Worm (Caenorhabditis elegans) whole organism, L3 larva: ENCODE measurements around the gene vamp-7.

Source experiments
- ama-1 ChIP-seq: fragments of 150-350 bp; optimal IDR thresholded peaks from 2 replicates; lab custom pipeline; 2018
- elt-1 ChIP-seq: fragments of 150-350 bp; optimal IDR thresholded peaks from 2 replicates; lab custom pipeline; 2014; ENCODE audit warnings: missing biosample characterization, missing genetic modification characterization
- elt-2 ChIP-seq: sonication (generic microtip); optimal IDR thresholded peaks from 2 replicates; lab custom pipeline; 2016; ENCODE audit warnings: missing genetic modification reagents, mild to moderate bottlenecking, missing genetic modification characterization, missing compliant biosample characterization
- fkh-10 ChIP-seq: sonication (generic microtip); optimal IDR thresholded peaks from 2 replicates; lab custom pipeline; 2017; ENCODE audit warnings: missing biosample characterization, missing genetic modification reagents, missing genetic modification characterization
- fkh-2 ChIP-seq: fragments of 150-350 bp; optimal IDR thresholded peaks from 2 replicates; lab custom pipeline; 2014; ENCODE audit warnings: missing biosample characterization, missing genetic modification reagents, missing genetic modification characterization
- fos-1 ChIP-seq: fragments of 150-350 bp; optimal IDR thresholded peaks from 2 replicates; lab custom pipeline; 2014; ENCODE audit warnings: missing biosample characterization, missing genetic modification characterization
- nhr-23 ChIP-seq: fragments of 150-350 bp; optimal IDR thresholded peaks from 2 replicates; lab custom pipeline; 2014; ENCODE audit warnings: missing biosample characterization, missing genetic modification reagents, missing genetic modification characterization
- nhr-237 ChIP-seq: fragments of 150-350 bp; optimal IDR thresholded peaks from 2 replicates; lab custom pipeline; 2014; ENCODE audit warnings: missing biosample characterization, missing genetic modification characterization
- nhr-28 ChIP-seq: fragments of 150-350 bp; optimal IDR thresholded peaks from 2 replicates; lab custom pipeline; 2014; ENCODE audit warnings: missing biosample characterization, missing genetic modification characterization
- nhr-77 ChIP-seq: fragments of 150-350 bp; optimal IDR thresholded peaks from 2 replicates; lab custom pipeline; 2014; ENCODE audit warnings: missing biosample characterization, missing genetic modification characterization
- snpc-4 ChIP-seq: fragments of 150-350 bp; optimal IDR thresholded peaks from 2 replicates; lab custom pipeline; 2014; ENCODE audit warnings: missing biosample characterization, missing genetic modification characterization
- unc-62 ChIP-seq: fragments of 150-350 bp; sonication (generic microtip); optimal IDR thresholded peaks from 4 replicates; lab custom pipeline; 2014; ENCODE audit warnings: missing biosample characterization, missing genetic modification reagents, missing genetic modification characterization
- ztf-11 ChIP-seq: fragments of 150-350 bp; optimal IDR thresholded peaks from 2 replicates; lab custom pipeline; 2014; ENCODE audit warnings: missing biosample characterization, missing genetic modification characterization
- ztf-4 ChIP-seq: fragments of 150-350 bp; optimal IDR thresholded peaks from 2 replicates; lab custom pipeline; 2014; ENCODE audit warnings: missing biosample characterization, missing genetic modification characterization

DNA sequence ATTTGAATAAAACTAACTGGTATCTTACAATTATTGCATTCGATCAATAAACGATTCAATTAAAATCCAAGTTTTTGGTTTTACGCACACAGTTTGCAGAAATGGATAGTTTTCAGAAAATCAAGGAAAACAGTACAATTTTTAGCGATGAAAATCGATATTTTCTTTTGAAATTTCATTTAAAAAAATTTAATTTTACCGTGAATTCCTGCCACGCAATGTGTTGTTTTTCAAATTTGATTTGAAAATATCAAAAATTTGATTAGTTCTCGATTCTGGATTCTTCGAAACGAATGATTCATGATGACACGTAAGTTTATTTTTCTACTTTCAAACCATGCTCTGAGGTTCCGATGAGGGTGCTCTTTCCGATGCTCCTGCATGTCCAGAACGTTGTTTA lies 45.8 kb upstream of the vamp-7 start, which contains the start of gene Y69A2AR.50:
- TF ChIP-seq ztf-11 (tag; lab: Kevin White, UChicago) (no peak), elt-2 (no peak), unc-62 (GFP tag; lab: Kevin White, UChicago) (no peak), fkh-10 (GFP tag; lab: Kevin White, UChicago) (no peak), fos-1 (tag; lab: Kevin White, UChicago) (no peak), nhr-237 (tag; lab: Kevin White, UChicago) (no peak), ztf-4 (no peak), ama-1 (lab: Kevin White, UChicago) (no peak), nhr-28 (tag; lab: Kevin White, UChicago) (no peak), snpc-4 (tag; lab: Kevin White, UChicago) (no peak), nhr-77 (no peak), elt-1 (tag; lab: Kevin White, UChicago) (no peak), nhr-23 (tag; lab: Kevin White, UChicago) (no peak), fkh-2 (tag; lab: Kevin White, UChicago) (no peak)
